Fruit fly (Drosophila melanogaster): ENCODE results near the gene daw.

daw gene

dm6 chr2L:2861140-2861884 lies 56.3 kb downstream of the daw start (continued):
- no peak for TF ChIP-seq tll (GFP tag; optimal IDR thresholded peaks at IDR 0.05)
- no peak for TF ChIP-seq grau (tag; optimal IDR thresholded peaks at IDR 0.05)
- no peak for TF ChIP-seq pb (GFP tag; optimal IDR thresholded peaks at IDR 0.05)
- TF ChIP-seq Hr51 (GFP tag; optimal IDR thresholded peaks at IDR 0.05) = no peak
- no peak for TF ChIP-seq lilli (GFP tag; optimal IDR thresholded peaks at IDR 0.05)
- TF ChIP-seq jumu (GFP tag; optimal IDR thresholded peaks at IDR 0.05) = no peak
- peak; percentile 28; the same call in 1 of the 2 replicates for TF ChIP-seq CG14014 (GFP tag; IDR thresholded peaks at IDR 0.05)
- TF ChIP-seq CG11504 (tag; optimal IDR thresholded peaks at IDR 0.05) = no peak
- TF ChIP-seq CG11398 (GFP tag; optimal IDR thresholded peaks at IDR 0.05) = no peak
- TF ChIP-seq CG9609 (GFP tag; optimal IDR thresholded peaks at IDR 0.05) = no peak
- TF ChIP-seq CG1529 (GFP tag; optimal IDR thresholded peaks at IDR 0.05) = no peak
- TF ChIP-seq az2 (GFP tag; optimal IDR thresholded peaks at IDR 0.05) = no peak
- TF ChIP-seq CG18599 (GFP tag; optimal IDR thresholded peaks at IDR 0.05) = peak; percentile 25
- TF ChIP-seq sug (tag; optimal IDR thresholded peaks at IDR 0.05) = no peak
- no peak for TF ChIP-seq Doc2 (GFP tag; IDR thresholded peaks at IDR 0.05)
- TF ChIP-seq aop (GFP tag; IDR thresholded peaks at IDR 0.05) = no peak
- TF ChIP-seq CG34422 (GFP tag; IDR thresholded peaks at IDR 0.05) = no peak
- TF ChIP-seq CG11723 (GFP tag; optimal IDR thresholded peaks at IDR 0.05) = peak; percentile 31
- no peak for TF ChIP-seq CG18476 (GFP tag; optimal IDR thresholded peaks at IDR 0.05)
- no peak for TF ChIP-seq CG1603 (tag; optimal IDR thresholded peaks at IDR 0.05)
- TF ChIP-seq CG31441 (GFP tag; IDR thresholded peaks at IDR 0.05) = no peak
- TF ChIP-seq chm (GFP tag; IDR thresholded peaks at IDR 0.05) = no peak
- TF ChIP-seq Hr78 (GFP tag; optimal IDR thresholded peaks at IDR 0.05) = no peak
- TF ChIP-seq H2.0 (GFP tag; IDR thresholded peaks at IDR 0.05) = no peak
- TF ChIP-seq Neu2 (GFP tag; optimal IDR thresholded peaks at IDR 0.05; ENCODE audit: borderline replicate concordance) = no peak
- no peak for TF ChIP-seq GATAe (GFP tag; conservative IDR thresholded peaks at IDR 0.05)
- no peak for TF ChIP-seq Deaf1 (tag; optimal IDR thresholded peaks at IDR 0.05)
- TF ChIP-seq MESR4 (GFP tag; optimal IDR thresholded peaks at IDR 0.05) = no peak
- TF ChIP-seq CG4328 (GFP tag; optimal IDR thresholded peaks at IDR 0.05) = peak; percentile 34
- no peak for TF ChIP-seq HLH54F (GFP tag; optimal IDR thresholded peaks at IDR 0.05)
- TF ChIP-seq Oli (tag; optimal IDR thresholded peaks at IDR 0.05) = no peak
- no peak for TF ChIP-seq CG2120 (GFP tag; optimal IDR thresholded peaks at IDR 0.05)

All from whole organism, embryonic.